Fruit fly (Drosophila melanogaster): Measurements from ENCODE around the gene CG32548.

- TF ChIP-seq CG9948 (tag; optimal IDR thresholded peaks at IDR 0.05) (no peak), CG12605 (GFP tag; IDR thresholded peaks at IDR 0.05) (no peak), D1 (tag; optimal IDR thresholded peaks at IDR 0.05) (no peak), CG13204 (GFP tag; optimal IDR thresholded peaks at IDR 0.05) (no peak), rn (GFP tag; IDR thresholded peaks at IDR 0.05) (no peak), fd96Ca (GFP tag; IDR thresholded peaks at IDR 0.05) (no peak), CG15710 (tag; optimal IDR thresholded peaks at IDR 0.05) (no peak)
These were observed 3.2 kb downstream of the CG32548 start, which contains the start of gene CG6290 for dm6 chrX:18437190-18437589.
